Worm (Caenorhabditis elegans): ENCODE data around the gene clec-62.
A peak's percentile ranks its signal among the peaks of the same experiment; 100 is the strongest.

DNA sequence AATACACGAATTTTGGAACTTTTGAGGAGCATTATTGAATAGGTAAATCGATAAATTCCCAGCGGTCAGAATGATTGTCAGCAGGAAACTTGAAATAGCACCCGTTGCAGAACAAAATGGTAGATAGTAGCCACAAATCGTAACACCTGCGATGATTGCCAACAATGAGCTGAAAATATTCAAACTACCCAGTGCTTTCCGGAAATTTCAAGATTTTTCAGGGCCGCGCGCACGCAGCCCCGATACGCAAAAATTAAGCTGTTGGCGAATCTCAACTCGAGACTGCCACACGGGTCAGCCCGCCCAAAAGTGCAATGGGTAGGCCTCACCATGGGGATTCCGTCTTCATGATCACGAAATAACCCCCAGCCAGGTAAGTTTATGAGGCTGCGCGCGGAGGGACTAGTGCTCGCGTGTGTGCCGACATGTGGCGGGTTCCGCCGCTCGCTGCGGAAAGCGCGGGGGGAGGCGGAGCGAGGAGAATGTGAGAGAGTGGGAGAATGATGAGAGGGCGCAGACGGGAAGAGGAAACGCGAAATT, 49.7 kb upstream of the clec-62 start:
- TF ChIP-seq snpc-4 (GFP tag; optimal IDR thresholded peaks at IDR 0.05) (peak; percentile 98), snpc-4 (tag; optimal IDR thresholded peaks at IDR 0.05) (peak; percentile 99 to 100 (median 99)), F10E7.11 (tag; optimal IDR thresholded peaks at IDR 0.05) (peak; percentile 98), hrde-1 (tag; optimal IDR thresholded peaks at IDR 0.05; ENCODE audit: borderline replicate concordance) (peak; percentile 96), dpl-1 (GFP tag; optimal IDR thresholded peaks at IDR 0.05) (peak; percentile 53), efl-1 (GFP tag; optimal IDR thresholded peaks at IDR 0.05) (peak; percentile 28), pha-4 (tag; optimal IDR thresholded peaks at IDR 0.05) (no peak)

All from whole organism, young adult.